Worm (Caenorhabditis elegans) whole organism, L1 larva: ENCODE results near the gene sre-26.

ENCODE experiments used
- ces-1 ChIP-seq: fragments of 150-350 bp; optimal IDR thresholded peaks from 2 replicates; lab custom pipeline; 2014; ENCODE audit warnings: missing biosample characterization, missing genetic modification reagents, missing genetic modification characterization
- efl-3 ChIP-seq: fragments of 200-800 bp; sonication (Bioruptor generic); optimal IDR thresholded peaks from 2 replicates; lab custom pipeline; 2018; ENCODE audit warnings: mild to moderate bottlenecking, missing genetic modification characterization, missing compliant biosample characterization
- elt-2 ChIP-seq: sonication (generic microtip); optimal IDR thresholded peaks from 2 replicates; lab custom pipeline; 2016; ENCODE audit warnings: missing genetic modification characterization, mild to moderate bottlenecking, inconsistent platforms, missing compliant biosample characterization, missing genetic modification reagents
- lin-14 ChIP-seq: fragments of 200-800 bp; sonication (Bioruptor generic); optimal IDR thresholded peaks from 2 replicates; lab custom pipeline; 2018; ENCODE audit warnings: mild to moderate bottlenecking, missing genetic modification characterization, moderate library complexity, missing compliant biosample characterization
- lin-15B ChIP-seq: fragments of 150-350 bp; sonication (generic microtip); optimal IDR thresholded peaks from 3 replicates; lab custom pipeline; 2014; ENCODE audit warnings: missing biosample characterization, missing genetic modification characterization
- mep-1 ChIP-seq: fragments of 150-350 bp; optimal IDR thresholded peaks from 2 replicates; lab custom pipeline; 2014; ENCODE audit warnings: missing biosample characterization, missing genetic modification characterization
- pag-3 ChIP-seq: sonication (generic microtip); optimal IDR thresholded peaks from 2 replicates; lab custom pipeline; 2017; ENCODE audit warnings: missing genetic modification characterization, mild to moderate bottlenecking, missing compliant biosample characterization, antibody characterized with exemption, borderline replicate concordance; ENCODE audit not compliant: insufficient read depth
- unc-86 ChIP-seq: sonication (generic microtip); optimal IDR thresholded peaks from 2 replicates; lab custom pipeline; 2016; ENCODE audit warnings: missing genetic modification characterization, missing compliant biosample characterization
- unc-98 ChIP-seq: fragments of 200-800 bp; sonication (Bioruptor generic); IDR thresholded peaks from 2 replicates; pipeline ENCODE4 v1.3.6; 2022; ENCODE audit warnings: missing genetic modification characterization, missing compliant biosample characterization

sre-26 gene

DNA sequence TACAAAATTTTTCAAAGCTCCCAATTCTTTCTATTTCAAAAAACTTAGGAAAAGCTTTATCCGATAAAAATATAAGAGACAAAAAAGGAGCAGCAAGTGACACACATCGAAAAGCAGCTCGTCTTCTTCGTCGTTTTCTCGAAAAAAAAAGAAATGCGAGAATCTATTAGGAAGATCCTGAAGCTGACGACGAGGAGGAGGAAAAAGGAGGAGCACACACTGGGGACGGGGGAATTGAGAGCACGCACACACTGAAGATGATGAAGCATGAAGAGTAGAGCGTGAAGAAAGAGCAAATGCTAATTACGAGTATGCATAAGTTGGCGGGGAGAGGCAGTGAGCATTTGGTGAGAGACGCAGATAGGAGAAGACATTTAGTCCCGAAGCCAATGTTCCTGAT is 46.5 kb downstream of the sre-26 start (continued):
- TF ChIP-seq lin-15B (tag; lab: Kevin White, UChicago) (no peak), efl-3 (no peak), elt-2 (tag; lab: Kevin White, UChicago) (no peak), unc-86 (tag; lab: Kevin White, UChicago) (peak; percentile 8), unc-98 (no peak), pag-3 (tag; lab: Kevin White, UChicago) (no peak), ces-1 (GFP tag; lab: Kevin White, UChicago) (no peak)

DNA sequence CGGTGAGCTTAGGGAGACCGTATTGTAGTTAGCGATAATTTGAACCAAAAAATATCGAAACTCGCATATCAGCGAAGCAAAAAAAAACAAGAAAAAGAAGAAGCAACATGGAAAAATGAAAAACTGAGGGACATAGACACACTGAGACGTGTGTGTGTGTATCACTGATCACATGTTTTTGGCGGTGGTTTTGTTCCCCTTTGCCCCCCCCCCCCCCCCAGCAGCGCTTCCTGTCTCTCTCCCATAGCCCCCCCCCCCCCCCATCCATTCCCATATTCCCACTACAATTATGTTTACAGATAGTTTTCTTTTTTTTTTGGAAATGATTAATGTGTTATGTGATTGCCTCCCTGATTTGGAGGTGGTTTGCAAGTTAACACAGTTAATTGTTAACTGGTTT is 51.2 kb downstream of the sre-26 start:
- TF ChIP-seq mep-1 (tag; lab: Kevin White, UChicago) (no peak), lin-14 (GFP tag; lab: Kevin White, UChicago) (peak; percentile 57)
